Worm (Caenorhabditis elegans): ENCODE data around the gene pqn-35.

Gene pqn-35

ce11 chrII:4673242-4673641 lies 60.4 kb downstream of the pqn-35 start:
- TF ChIP-seq ceh-82 (tag; optimal IDR thresholded peaks at IDR 0.05) (no peak), nhr-77 (tag; optimal IDR thresholded peaks at IDR 0.05) (no peak), mbf-1 (tag; optimal IDR thresholded peaks at IDR 0.05) (no peak), peb-1 (tag; optimal IDR thresholded peaks at IDR 0.05) (no peak), Y55F3AM.14 (GFP tag; optimal IDR thresholded peaks at IDR 0.05) (no peak), skn-1 (tag; optimal IDR thresholded peaks at IDR 0.05) (no peak), aly-2 (tag; optimal IDR thresholded peaks at IDR 0.05) (no peak), elt-3 (tag; optimal IDR thresholded peaks at IDR 0.05) (no peak), unc-39 (tag; optimal IDR thresholded peaks at IDR 0.05) (no peak), nhr-12 (tag; optimal IDR thresholded peaks at IDR 0.05) (no peak), ceh-16 (tag; optimal IDR thresholded peaks at IDR 0.05) (no peak), mdl-1 (tag; optimal IDR thresholded peaks at IDR 0.05) (no peak), alr-1 (tag; optimal IDR thresholded peaks at IDR 0.05) (no peak), nhr-21 (tag; optimal IDR thresholded peaks at IDR 0.05) (no peak), crh-2 (tag; optimal IDR thresholded peaks at IDR 0.05) (no peak)

ce11 chrII:4673670-4674069 lies 60.9 kb downstream of the pqn-35 start:
- TF ChIP-seq crh-2 (tag; optimal IDR thresholded peaks at IDR 0.05) = no peak
- no peak for TF ChIP-seq lin-11 (tag; optimal IDR thresholded peaks at IDR 0.05)
- TF ChIP-seq C34F6.9 (tag; optimal IDR thresholded peaks at IDR 0.05) = no peak
- TF ChIP-seq egl-27 (tag; optimal IDR thresholded peaks at IDR 0.05) = no peak
- no peak for TF ChIP-seq mab-5 (tag; optimal IDR thresholded peaks at IDR 0.05)
- no peak for TF ChIP-seq fos-1 (tag; optimal IDR thresholded peaks at IDR 0.05)
- no peak for TF ChIP-seq sma-9 (GFP tag; optimal IDR thresholded peaks at IDR 0.05)
- TF ChIP-seq sma-9 (tag; optimal IDR thresholded peaks at IDR 0.05) = no peak
- TF ChIP-seq zag-1 (tag; optimal IDR thresholded peaks at IDR 0.05) = no peak
- TF ChIP-seq ztf-11 (tag; optimal IDR thresholded peaks at IDR 0.05) = no peak
- no peak for TF ChIP-seq F13H6.1 (tag; optimal IDR thresholded peaks at IDR 0.05)
- no peak for TF ChIP-seq blmp-1 (tag; optimal IDR thresholded peaks at IDR 0.05; ENCODE audit: insufficient read depth)
- TF ChIP-seq sem-4 (tag; optimal IDR thresholded peaks at IDR 0.05) = no peak

ce11 chrII:4674188-4674587 lies 61.4 kb downstream of the pqn-35 start:
- peak; percentile 77 for TF ChIP-seq sma-9 (GFP tag; optimal IDR thresholded peaks at IDR 0.05)
- no peak for TF ChIP-seq sma-9 (tag; optimal IDR thresholded peaks at IDR 0.05)
- TF ChIP-seq ztf-4 (tag; optimal IDR thresholded peaks at IDR 0.05) = no peak
- TF ChIP-seq lin-39 (tag; optimal IDR thresholded peaks at IDR 0.05) = no peak
- TF ChIP-seq F13H6.1 (tag; optimal IDR thresholded peaks at IDR 0.05) = no peak
- peak; percentile 96 for TF ChIP-seq fos-1 (tag; optimal IDR thresholded peaks at IDR 0.05)

ce11 chrII:4675481-4675880 lies 62.7 kb downstream of the pqn-35 start, which contains the start of gene T05A7.3:
T05A7.3 (plus strand) TSS chrII:4675781.
- TF ChIP-seq unc-39 (tag; optimal IDR thresholded peaks at IDR 0.05) (no peak), unc-62 (GFP tag; optimal IDR thresholded peaks at IDR 0.05) (no peak)

Measured in whole organism, L2 larva.